Fruit fly (Drosophila melanogaster) whole organism, embryonic: Measurements from ENCODE around the gene CG16790.

Source experiments
- Adf1 ChIP-seq: fragments of 200-800 bp; sonication (Bioruptor generic); IDR thresholded peaks from 2 replicates; pipeline ENCODE4 v1.3.6; 2022; ENCODE audit warnings: missing biosample characterization, missing genetic modification characterization
- Antp ChIP-seq: fragments of 200-800 bp; sonication (Bioruptor generic); optimal IDR thresholded peaks from 3 replicates; lab custom pipeline; 2016; ENCODE audit warnings: missing biosample characterization, missing genetic modification characterization
- BEAF-32 ChIP-seq: fragments of 200-800 bp; sonication (Bioruptor generic); optimal IDR thresholded peaks from 3 replicates; lab custom pipeline; 2017; ENCODE audit warnings: missing biosample characterization, missing genetic modification characterization, mild to moderate bottlenecking, moderate library complexity, missing genetic modification reagents
- Blimp-1 ChIP-seq: fragments of 200-800 bp; sonication (Bioruptor generic); optimal IDR thresholded peaks from 3 replicates; lab custom pipeline; 2018; ENCODE audit warnings: missing biosample characterization, missing genetic modification characterization, mild to moderate bottlenecking, moderate library complexity, missing genetic modification reagents
- CG10267 ChIP-seq: fragments of 200-800 bp; sonication (Bioruptor generic); optimal IDR thresholded peaks from 2 replicates; lab custom pipeline; 2018; ENCODE audit warnings: missing biosample characterization, mild to moderate bottlenecking, missing genetic modification characterization, moderate library complexity
- CG11695 ChIP-seq: fragments of 200-800 bp; sonication (Bioruptor generic); IDR thresholded peaks from 3 replicates; pipeline ENCODE4 v1.3.6; 2022; ENCODE audit warnings: missing biosample characterization, missing genetic modification characterization
- CG12155 ChIP-seq: fragments of 200-800 bp; sonication (Bioruptor generic); optimal IDR thresholded peaks from 3 replicates; lab custom pipeline; 2016; ENCODE audit warnings: missing biosample characterization, missing genetic modification characterization
- CG13424 ChIP-seq: fragments of 200-800 bp; sonication (Bioruptor generic); optimal IDR thresholded peaks from 2 replicates; lab custom pipeline; 2019; ENCODE audit warnings: missing biosample characterization, mild to moderate bottlenecking, missing genetic modification characterization, moderate library complexity
- CG14667 ChIP-seq: fragments of 200-800 bp; sonication (Bioruptor generic); IDR thresholded peaks from 2 replicates; pipeline ENCODE4 v1.3.6; 2022; ENCODE audit warnings: missing biosample characterization, missing genetic modification characterization
- CG17361 ChIP-seq: fragments of 200-800 bp; sonication (Bioruptor generic); IDR thresholded peaks from 3 replicates; pipeline ENCODE4 v1.3.6; 2022; ENCODE audit warnings: missing biosample characterization, missing genetic modification characterization
- CG17829 ChIP-seq: fragments of 200-800 bp; optimal IDR thresholded peaks from 2 replicates; lab custom pipeline; 2019; ENCODE audit warnings: missing biosample characterization, mild to moderate bottlenecking, missing genetic modification characterization, moderate library complexity
- CG17912 ChIP-seq: fragments of 200-800 bp; sonication (Bioruptor generic); optimal IDR thresholded peaks from 2 replicates; lab custom pipeline; 2018; ENCODE audit warnings: missing biosample characterization, mild to moderate bottlenecking, missing genetic modification characterization
- CG30431 ChIP-seq: fragments of 200-800 bp; sonication (Bioruptor generic); optimal IDR thresholded peaks from 2 replicates; lab custom pipeline; 2017; ENCODE audit warnings: missing biosample characterization, missing genetic modification characterization
- CG33213 ChIP-seq: fragments of 200-800 bp; sonication (Bioruptor generic); optimal IDR thresholded peaks from 3 replicates; lab custom pipeline; 2016; ENCODE audit warnings: missing biosample characterization, missing genetic modification characterization
- CG34422 ChIP-seq: fragments of 200-800 bp; sonication (Bioruptor generic); IDR thresholded peaks from 3 replicates; pipeline ENCODE4 v1.3.6; 2022; ENCODE audit warnings: missing biosample characterization, missing genetic modification characterization
- CG3995 ChIP-seq: fragments of 200-800 bp; sonication (Bioruptor generic); optimal IDR thresholded peaks from 3 replicates; lab custom pipeline; 2016; ENCODE audit warnings: missing biosample characterization, missing genetic modification characterization
- CG4424 ChIP-seq: fragments of 200-800 bp; sonication (Bioruptor generic); optimal IDR thresholded peaks from 3 replicates; lab custom pipeline; 2016; ENCODE audit warnings: missing biosample characterization, missing genetic modification characterization
- CG4854 ChIP-seq: fragments of 200-800 bp; sonication (Bioruptor generic); optimal IDR thresholded peaks from 2 replicates; lab custom pipeline; 2016; ENCODE audit warnings: missing biosample characterization, missing genetic modification characterization, inconsistent platforms
- CG6272 ChIP-seq: fragments of 200-800 bp; sonication (Bioruptor generic); IDR thresholded peaks from 2 replicates; pipeline ENCODE4 v1.3.6; 2022; ENCODE audit warnings: missing biosample characterization, missing genetic modification characterization
- CG6689 ChIP-seq: fragments of 200-800 bp; sonication (Bioruptor generic); IDR thresholded peaks from 2 replicates; pipeline ENCODE4 v1.3.6; 2022; ENCODE audit warnings: missing biosample characterization, missing genetic modification characterization
- CG7271 ChIP-seq: fragments of 200-800 bp; sonication (Bioruptor generic); optimal IDR thresholded peaks from 2 replicates; lab custom pipeline; 2018; ENCODE audit warnings: missing biosample characterization, mild to moderate bottlenecking, missing genetic modification characterization, moderate library complexity
- CG7556 ChIP-seq: fragments of 200-800 bp; sonication (Bioruptor generic); optimal IDR thresholded peaks from 2 replicates; lab custom pipeline; 2017; ENCODE audit warnings: missing biosample characterization, mild to moderate bottlenecking, missing genetic modification characterization
- CG8478 ChIP-seq: fragments of >200 bp; optimal IDR thresholded peaks from 2 replicates; lab custom pipeline; 2018
- CG9727 ChIP-seq: fragments of 200-800 bp; sonication (Bioruptor generic); optimal IDR thresholded peaks from 3 replicates; lab custom pipeline; 2017; ENCODE audit warnings: missing biosample characterization, mild to moderate bottlenecking, missing genetic modification characterization
- CoRest ChIP-seq: fragments of 200-800 bp; sonication (Bioruptor generic); optimal IDR thresholded peaks from 3 replicates; lab custom pipeline; 2018; ENCODE audit warnings: missing biosample characterization, mild to moderate bottlenecking, missing genetic modification characterization, moderate library complexity
- Dref ChIP-seq: fragments of 200-800 bp; sonication (Bioruptor generic); IDR thresholded peaks from 2 replicates; pipeline ENCODE4 v1.3.6; 2022; ENCODE audit warnings: missing biosample characterization, missing genetic modification characterization
- E2f1 ChIP-seq: fragments of 200-800 bp; sonication (Bioruptor generic); IDR thresholded peaks from 2 replicates; pipeline ENCODE4 v1.3.6; 2022; ENCODE audit warnings: missing biosample characterization, missing genetic modification characterization
- HmgD ChIP-seq: fragments of 200-800 bp; sonication (Bioruptor generic); optimal IDR thresholded peaks from 3 replicates; lab custom pipeline; 2016; ENCODE audit warnings: missing biosample characterization, missing genetic modification characterization
- Mad ChIP-seq: fragments of 200-800 bp; sonication (Bioruptor generic); optimal IDR thresholded peaks from 2 replicates; lab custom pipeline; 2016; ENCODE audit warnings: missing biosample characterization, missing genetic modification characterization
- aop ChIP-seq: fragments of 200-800 bp; sonication (Bioruptor generic); IDR thresholded peaks from 2 replicates; pipeline ENCODE4 v1.3.6; 2022; ENCODE audit warnings: missing biosample characterization, missing genetic modification characterization
- ara ChIP-seq: fragments of 200-800 bp; sonication (Bioruptor generic); IDR thresholded peaks from 2 replicates; pipeline ENCODE4 v1.3.6; 2022; ENCODE audit warnings: missing biosample characterization, missing genetic modification characterization
- bbx ChIP-seq: fragments of 200-800 bp; sonication (Bioruptor generic); IDR thresholded peaks from 2 replicates; pipeline ENCODE4 v1.3.6; 2022; ENCODE audit warnings: missing biosample characterization, missing genetic modification characterization; ENCODE audit not compliant: partially characterized antibody
- br ChIP-seq: fragments of >200 bp; optimal IDR thresholded peaks from 2 replicates; lab custom pipeline; 2017
- cg ChIP-seq: fragments of 200-800 bp; sonication (Bioruptor generic); optimal IDR thresholded peaks from 3 replicates; lab custom pipeline; 2019; ENCODE audit warnings: missing biosample characterization, mild to moderate bottlenecking, missing genetic modification characterization, moderate library complexity
- corto ChIP-seq: fragments of 200-800 bp; sonication (Bioruptor generic); optimal IDR thresholded peaks from 2 replicates; lab custom pipeline; 2016; ENCODE audit warnings: missing biosample characterization, mild to moderate bottlenecking, missing genetic modification characterization, moderate library complexity
- danr ChIP-seq: fragments of 200-800 bp; sonication (Bioruptor generic); IDR thresholded peaks from 2 replicates; pipeline ENCODE4 v1.3.6; 2022; ENCODE audit warnings: missing biosample characterization, missing genetic modification characterization
- dm ChIP-seq: fragments of 200-800 bp; sonication (Bioruptor generic); optimal IDR thresholded peaks from 3 replicates; lab custom pipeline; 2016; ENCODE audit warnings: missing biosample characterization, missing genetic modification characterization
- eve ChIP-seq, 2 experiments: fragments of >200 bp; optimal IDR thresholded peaks; 2 replicates each; lab custom pipeline; 2017; ENCODE audit warnings: missing biosample characterization in 2 of 2, missing genetic modification characterization in 2 of 2
- fd64A ChIP-seq: fragments of 200-800 bp; sonication (Bioruptor generic); optimal IDR thresholded peaks from 3 replicates; lab custom pipeline; 2018; ENCODE audit warnings: missing biosample characterization, mild to moderate bottlenecking, missing genetic modification characterization
- grn ChIP-seq: fragments of 200-800 bp; sonication (Bioruptor generic); optimal IDR thresholded peaks from 3 replicates; lab custom pipeline; 2017; ENCODE audit warnings: missing biosample characterization, missing genetic modification characterization
- gsb ChIP-seq: fragments of 200-800 bp; sonication (Bioruptor generic); IDR thresholded peaks from 2 replicates; pipeline ENCODE4 v1.3.6; 2022; ENCODE audit warnings: missing biosample characterization, missing genetic modification characterization
- hth ChIP-seq: fragments of >200 bp; optimal IDR thresholded peaks from 2 replicates; lab custom pipeline; 2017; ENCODE audit warnings: inconsistent platforms
- kni ChIP-seq: fragments of 200-800 bp; sonication (Bioruptor generic); optimal IDR thresholded peaks from 3 replicates; lab custom pipeline; 2017; ENCODE audit warnings: mild to moderate bottlenecking, missing biosample characterization, missing genetic modification reagents, missing genetic modification characterization
- luna ChIP-seq: fragments of 200-800 bp; sonication (Bioruptor generic); optimal IDR thresholded peaks from 2 replicates; lab custom pipeline; 2016; ENCODE audit warnings: missing biosample characterization, missing genetic modification characterization
- pan ChIP-seq, 4 experiments: fragments of >200 bp in 3 of 4; fragments of 200-800 bp in 1 of 4; sonication (Bioruptor generic) in 1 of 4; optimal IDR thresholded peaks in 3 of 4; IDR thresholded peaks in 1 of 4; 2 replicates each; pipeline versions ENCODE4 v1.3.6 to Lab custom; 2017 to 2022; ENCODE audit warnings: missing biosample characterization in 2 of 4, missing genetic modification characterization in 2 of 4, mixed read lengths in 1 of 4
- pum ChIP-seq: fragments of 200-800 bp; sonication (Bioruptor generic); optimal IDR thresholded peaks from 2 replicates; lab custom pipeline; 2016; ENCODE audit warnings: missing biosample characterization, missing genetic modification characterization
- seq ChIP-seq: fragments of 200-800 bp; sonication (Bioruptor generic); IDR thresholded peaks from 2 replicates; pipeline ENCODE4 v1.3.6; 2022; ENCODE audit warnings: missing biosample characterization, missing genetic modification characterization
- shn ChIP-seq: fragments of 200-800 bp; sonication (Bioruptor generic); optimal IDR thresholded peaks from 3 replicates; lab custom pipeline; 2016; ENCODE audit warnings: missing biosample characterization, missing genetic modification characterization
- sima ChIP-seq: fragments of 200-800 bp; sonication (Bioruptor generic); optimal IDR thresholded peaks from 2 replicates; lab custom pipeline; 2016; ENCODE audit warnings: missing biosample characterization, missing genetic modification characterization
- sug ChIP-seq: fragments of 200-800 bp; optimal IDR thresholded peaks from 2 replicates; lab custom pipeline; 2019; ENCODE audit warnings: missing biosample characterization, mild to moderate bottlenecking, missing genetic modification characterization, moderate library complexity
- tll ChIP-seq, 2 experiments: fragments of 200-800 bp in 1 of 2; fragments of >200 bp in 1 of 2; sonication (Bioruptor generic) in 1 of 2; optimal IDR thresholded peaks; 2 replicates each; lab custom pipeline; 2017 to 2019; ENCODE audit warnings: missing biosample characterization in 2 of 2, missing genetic modification characterization in 2 of 2, mild to moderate bottlenecking in 1 of 2, moderate library complexity in 1 of 2
- ttk ChIP-seq: fragments of 200-800 bp; sonication (Bioruptor generic); IDR thresholded peaks from 2 replicates; pipeline ENCODE4 v2.1.2; 2022; ENCODE audit warnings: missing biosample characterization, missing genetic modification characterization

The CG16790 gene

DNA sequence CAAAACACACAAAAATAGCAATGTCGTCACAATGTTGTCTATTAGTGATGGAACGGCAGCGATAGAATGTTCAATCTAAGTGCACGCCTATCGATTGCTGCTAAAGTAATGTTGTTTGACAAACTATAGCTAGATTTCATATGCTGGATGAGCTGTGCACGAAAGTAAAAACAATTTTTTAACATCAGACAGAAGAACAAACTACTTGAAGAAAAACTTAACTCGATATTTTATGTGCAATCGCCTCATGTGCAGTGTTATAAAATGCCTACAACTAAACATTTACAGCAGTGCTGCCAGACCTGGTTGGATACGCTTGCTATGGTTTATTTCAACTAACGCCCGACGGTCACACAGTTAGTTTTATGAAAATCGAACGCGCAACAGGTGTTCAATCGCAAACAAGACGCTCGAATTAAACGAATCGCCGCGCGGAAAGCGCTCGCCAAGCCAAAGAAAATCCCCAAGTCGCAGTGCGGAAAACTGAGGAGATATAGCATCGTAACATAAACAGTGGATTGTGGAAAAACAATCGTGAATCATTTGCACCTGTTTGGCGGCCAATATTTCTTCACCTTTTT lies 21.0 kb upstream of the CG16790 start, which contains the start of the genes bocks and CG8312 (continued):
- TF ChIP-seq Antp (GFP tag; lab: Kevin White, UChicago), result peak; percentile 62
- no peak for TF ChIP-seq CG6689 (GFP tag; lab: Robert Waterston, UW)
- TF ChIP-seq Dref, result no peak
- TF ChIP-seq CG6272 (GFP tag; lab: Robert Waterston, UW), result no peak
- TF ChIP-seq hth (lab: Kevin White, UChicago), result no peak
- peak; percentile 58 for TF ChIP-seq sug
- TF ChIP-seq CG17829, result peak; percentile 63
- TF ChIP-seq CG4424, result peak; percentile 50
- no peak for TF ChIP-seq CG34422 (GFP tag; lab: Robert Waterston, UW)
- TF ChIP-seq corto (GFP tag; lab: Kevin White, UChicago), result no peak
- TF ChIP-seq cg, result no peak
- peak; percentile 44 for TF ChIP-seq Mad
- TF ChIP-seq CG7556, result peak; percentile 16
- peak; percentile 3 for TF ChIP-seq CG4854 (GFP tag; lab: Kevin White, UChicago)
- peak; percentile 58 for TF ChIP-seq dm (GFP tag; lab: Kevin White, UChicago)
- no peak for TF ChIP-seq gsb (GFP tag; lab: Robert Waterston, UW)
- TF ChIP-seq CG8478 (lab: Kevin White, UChicago), result no peak
- no peak for TF ChIP-seq ttk (GFP tag; lab: Robert Waterston, UW)
- TF ChIP-seq aop, result no peak
- TF ChIP-seq pum (GFP tag; lab: Kevin White, UChicago), result peak; percentile 57
- TF ChIP-seq Blimp-1 (GFP tag; lab: Kevin White, UChicago), result peak; percentile 22
- no peak for TF ChIP-seq E2f1 (GFP tag; lab: Robert Waterston, UW)
- TF ChIP-seq sima (GFP tag; lab: Kevin White, UChicago), result no peak
- TF ChIP-seq fd64A (GFP tag; lab: Kevin White, UChicago), result no peak
- no peak for TF ChIP-seq CG17361 (GFP tag; lab: Robert Waterston, UW)
- TF ChIP-seq grn (GFP tag; lab: Kevin White, UChicago), result peak; percentile 5
- TF ChIP-seq Adf1 (GFP tag; lab: Robert Waterston, UW), result no peak
- no peak for TF ChIP-seq br
- peak; percentile 28 for TF ChIP-seq CG9727 (GFP tag; lab: Kevin White, UChicago)
- TF ChIP-seq CG33213, result peak; percentile 80
- TF ChIP-seq bbx (GFP tag; lab: Robert Waterston, UW), result no peak
- peak; percentile 88 for TF ChIP-seq CG3995 (GFP tag; lab: Kevin White, UChicago)
- TF ChIP-seq CG13424 (tag; lab: Kevin White, UChicago), result peak; percentile 40
- TF ChIP-seq shn (GFP tag; lab: Kevin White, UChicago), result peak; percentile 16
- TF ChIP-seq kni (GFP tag; lab: Kevin White, UChicago), result no peak
- TF ChIP-seq CG10267 (tag; lab: Kevin White, UChicago), result peak; percentile 99
- peak; percentile 96 for TF ChIP-seq BEAF-32 (GFP tag; lab: Kevin White, UChicago)
- TF ChIP-seq CG17912, result peak; percentile 64
- no peak for TF ChIP-seq CG7271 (tag; lab: Kevin White, UChicago)
- no peak for TF ChIP-seq seq (GFP tag; lab: Robert Waterston, UW)
- TF ChIP-seq CoRest (tag; lab: Kevin White, UChicago), result peak; percentile 47
- no peak for TF ChIP-seq tll (GFP tag; optimal IDR thresholded peaks at IDR 0.05; lab: Kevin White, UChicago)
- no peak for TF ChIP-seq luna
- peak; percentile 44 for TF ChIP-seq CG12155 (GFP tag; lab: Kevin White, UChicago)
- no peak for TF ChIP-seq CG30431 (GFP tag; lab: Kevin White, UChicago)
- no peak for TF ChIP-seq eve (GFP tag; optimal IDR thresholded peaks at IDR 0.05; lab: Kevin White, UChicago)
- no peak for TF ChIP-seq CG11695 (GFP tag; lab: Robert Waterston, UW)
- TF ChIP-seq danr, result no peak
- no peak for TF ChIP-seq CG14667
- no peak for TF ChIP-seq pan (optimal IDR thresholded peaks at IDR 0.05; lab: Kevin White, UChicago)
- TF ChIP-seq pan (GFP tag; optimal IDR thresholded peaks at IDR 0.05 in 1 of 2, IDR thresholded peaks at IDR 0.05 in 1 of 2), result no peak
- peak; percentile 78 for TF ChIP-seq HmgD
- TF ChIP-seq ara, result no peak
